Fruit fly (Drosophila melanogaster) ovary, adult (tissue): ENCODE results near the gene JMJD5.

ENCODE experiments used
- CG17801 ChIP-seq: fragments of 200-800 bp; optimal IDR thresholded peaks from 2 replicates; lab custom pipeline; 2019; ENCODE audit warnings: missing biosample characterization, mild to moderate bottlenecking, missing genetic modification characterization, moderate library complexity; ENCODE audit not compliant: partially characterized antibody

Gene JMJD5

DNA sequence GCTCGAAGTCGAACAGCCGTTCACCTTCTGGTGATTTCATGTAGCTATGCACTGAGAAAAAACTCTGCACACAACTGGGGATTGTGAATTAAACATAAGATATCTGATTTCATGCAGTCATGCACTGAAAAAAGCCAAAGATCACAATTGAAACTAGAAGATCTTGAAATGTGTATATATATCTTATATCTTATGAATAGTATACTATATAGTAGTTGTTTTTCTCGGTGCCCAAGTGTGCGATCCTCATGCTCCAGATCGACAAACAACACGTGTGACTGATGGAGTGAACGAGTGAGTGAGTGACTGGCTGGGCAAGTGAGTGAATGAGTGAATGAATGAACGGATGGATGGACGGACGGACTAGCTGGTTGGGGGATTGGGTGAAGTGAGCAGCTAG lies 19.2 kb downstream of the JMJD5 start:
- TF ChIP-seq CG17801 (GFP tag; lab: Kevin White, UChicago): no peak

DNA sequence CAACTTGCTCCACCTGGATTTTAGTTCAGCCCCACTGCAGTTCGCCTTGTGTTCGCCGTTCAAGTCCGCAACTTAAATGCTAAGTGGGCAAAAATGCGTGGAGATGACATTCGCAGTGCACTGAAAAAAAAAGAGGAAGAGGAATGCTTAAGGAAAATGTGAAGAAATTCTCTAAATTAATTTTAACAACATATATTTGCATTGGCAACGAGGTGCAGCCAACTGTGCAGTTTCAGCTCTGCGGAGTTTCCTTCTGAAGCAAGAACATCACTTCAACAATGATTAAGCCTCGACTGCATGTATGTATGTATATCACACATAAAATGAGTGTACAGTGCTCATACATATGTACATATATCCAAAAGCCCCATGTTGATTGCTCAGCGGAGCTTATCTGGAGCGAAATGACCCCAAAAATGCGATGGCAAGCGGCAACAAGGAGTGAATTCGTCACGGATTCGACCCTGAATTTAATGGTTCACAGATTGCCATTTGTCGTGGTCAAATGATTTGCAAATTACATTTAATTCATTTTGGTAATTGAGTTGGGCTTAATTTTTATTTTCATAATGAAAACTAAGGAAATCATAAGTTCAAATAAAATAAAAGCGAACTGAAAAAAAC lies 20.1 kb downstream of the JMJD5 start:
- no peak for TF ChIP-seq CG17801 (GFP tag; lab: Kevin White, UChicago)

DNA sequence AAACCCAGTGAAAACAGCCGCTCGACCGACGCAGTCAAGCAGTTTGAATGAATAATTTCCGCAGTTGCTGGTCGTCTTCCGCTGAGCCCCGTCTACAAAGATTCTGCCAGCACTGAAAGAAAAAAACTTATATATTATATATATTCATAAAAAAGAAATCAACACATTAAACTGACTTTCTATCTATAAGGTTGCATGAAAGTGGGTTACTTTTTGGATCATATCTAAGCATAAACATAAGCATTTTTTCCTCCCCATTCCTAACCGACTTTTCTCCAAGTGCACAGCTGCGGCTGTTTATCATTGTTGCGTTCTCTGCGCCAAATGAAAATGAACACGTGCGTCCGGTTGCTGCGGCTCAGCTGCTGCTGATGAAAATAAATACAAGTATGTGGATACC lies 20.8 kb downstream of the JMJD5 start:
- TF ChIP-seq CG17801 (GFP tag; lab: Kevin White, UChicago): peak; percentile 64

DNA sequence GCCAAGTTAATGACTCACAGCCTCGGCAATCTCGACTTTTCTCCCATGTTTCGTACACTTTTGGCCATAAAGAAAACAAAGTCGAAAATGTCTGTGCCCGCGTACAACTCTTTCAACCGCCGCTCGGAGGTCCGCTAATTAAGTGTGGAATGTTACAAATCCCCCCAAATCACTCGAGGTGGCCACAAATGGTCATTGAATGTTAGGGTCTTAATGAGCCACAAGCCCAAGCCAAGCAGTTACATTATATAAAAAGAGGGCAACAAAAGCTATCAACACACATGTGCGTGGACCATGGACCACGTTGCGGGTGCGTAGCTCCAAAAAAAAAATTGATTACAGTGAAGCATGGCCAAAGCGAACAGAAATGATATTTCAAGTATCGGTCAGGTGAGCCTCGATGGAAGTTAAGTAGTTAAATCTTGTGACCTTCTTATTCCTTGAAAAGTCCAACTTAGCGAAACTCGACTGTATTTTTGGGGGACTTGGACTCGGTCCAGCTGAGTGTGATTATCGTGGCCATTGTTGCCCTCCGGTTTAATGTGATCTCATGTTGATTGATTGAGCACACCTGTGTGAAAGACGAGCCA lies 21.8 kb downstream of the JMJD5 start:
- no peak for TF ChIP-seq CG17801 (GFP tag; lab: Kevin White, UChicago)

DNA sequence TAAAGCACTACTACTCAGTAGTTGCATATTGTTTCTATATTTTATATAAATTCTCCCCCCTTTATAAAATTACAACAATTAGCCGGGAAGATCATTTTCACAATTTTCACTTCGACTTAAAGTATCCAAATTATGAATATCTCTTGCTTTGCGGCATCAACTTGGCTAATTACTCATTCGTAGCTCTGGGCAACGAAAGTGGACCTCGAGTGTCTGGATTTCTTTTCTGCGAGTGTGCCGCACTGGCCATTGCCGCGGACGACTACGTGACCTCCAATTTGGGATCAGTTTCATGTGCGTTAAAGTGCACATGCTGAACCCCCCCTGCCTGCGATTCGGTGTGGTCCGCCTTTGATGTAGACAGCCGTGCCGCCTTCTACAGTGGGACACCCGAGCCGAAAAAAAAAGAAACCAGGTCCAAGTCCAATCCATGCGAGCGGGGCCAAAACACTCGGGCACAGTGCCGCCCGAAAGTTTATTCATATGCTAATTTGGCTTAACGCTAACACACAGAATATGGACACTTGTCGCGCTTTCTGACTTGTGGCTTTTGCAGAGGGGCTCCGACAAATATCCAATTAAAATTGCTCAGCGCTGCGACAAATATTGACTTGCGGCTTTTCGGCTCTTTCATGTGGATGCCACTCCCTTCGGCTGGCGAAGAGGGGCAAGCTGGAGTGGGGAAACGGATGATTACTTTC lies 22.6 kb downstream of the JMJD5 start:
- no peak for TF ChIP-seq CG17801 (GFP tag; lab: Kevin White, UChicago)

DNA sequence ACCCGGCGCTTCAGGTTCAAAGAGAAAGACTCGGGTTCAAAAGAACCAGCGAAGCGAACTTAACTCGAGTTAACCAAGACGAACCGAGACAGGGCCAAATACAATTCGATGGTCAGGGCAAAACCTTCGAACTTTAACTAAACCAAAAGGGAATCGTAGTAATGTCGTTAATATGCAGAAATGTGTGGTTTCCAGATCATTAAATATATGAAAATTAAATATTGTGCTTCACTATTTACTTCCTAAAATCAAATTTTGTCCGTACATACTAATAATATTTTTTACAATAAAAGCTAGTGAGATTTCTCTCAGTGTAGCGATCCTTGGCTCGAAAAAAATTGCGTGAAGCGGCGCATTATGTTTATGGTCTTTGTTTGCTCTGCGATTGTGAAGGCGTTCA lies 23.5 kb downstream of the JMJD5 start:
- no peak for TF ChIP-seq CG17801 (GFP tag; lab: Kevin White, UChicago)

DNA sequence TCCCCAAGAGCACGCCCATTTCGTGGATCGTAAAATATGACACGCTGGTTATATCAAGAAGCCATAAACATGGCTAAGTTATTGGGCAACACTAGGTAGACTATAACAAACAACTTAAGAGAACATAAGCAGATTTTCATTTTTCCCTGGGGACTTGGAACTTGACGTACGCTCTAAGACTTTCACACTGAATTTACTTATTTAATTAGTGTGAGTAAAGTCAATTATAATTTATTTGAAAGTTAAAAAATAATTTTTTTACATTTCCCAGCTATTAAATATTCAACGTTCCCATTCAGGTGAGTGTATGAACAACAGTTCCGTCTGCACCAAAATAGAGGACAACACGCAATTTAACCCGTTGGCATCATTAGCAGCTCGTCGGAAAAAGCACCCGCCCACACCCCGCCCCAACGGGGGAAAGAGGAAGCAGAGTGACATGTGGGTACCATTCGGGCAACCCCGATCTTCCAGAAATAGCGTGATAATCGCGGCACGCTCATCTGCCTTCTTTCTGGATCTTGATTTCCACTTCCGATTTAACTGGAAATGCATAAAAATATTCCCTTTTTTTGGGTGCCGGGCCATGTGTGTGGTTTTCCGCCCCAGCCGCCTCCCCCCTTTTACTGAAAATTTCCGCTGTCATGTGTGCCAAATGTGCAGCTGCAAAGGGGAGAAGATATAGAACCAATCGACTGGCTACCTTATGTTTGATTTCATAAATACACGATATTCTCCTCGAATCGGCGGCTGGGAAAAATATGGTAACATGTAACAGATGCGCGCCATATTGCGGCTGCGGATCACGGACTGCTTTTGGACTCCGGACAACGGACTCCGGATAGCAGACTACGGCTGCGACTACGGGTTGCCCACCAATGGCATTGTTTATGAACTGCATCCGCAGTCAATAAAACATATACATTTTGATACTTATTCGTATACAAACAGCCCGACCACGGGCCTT lies 25.6 kb downstream of the JMJD5 start:
- TF ChIP-seq CG17801 (GFP tag; lab: Kevin White, UChicago): no peak

DNA sequence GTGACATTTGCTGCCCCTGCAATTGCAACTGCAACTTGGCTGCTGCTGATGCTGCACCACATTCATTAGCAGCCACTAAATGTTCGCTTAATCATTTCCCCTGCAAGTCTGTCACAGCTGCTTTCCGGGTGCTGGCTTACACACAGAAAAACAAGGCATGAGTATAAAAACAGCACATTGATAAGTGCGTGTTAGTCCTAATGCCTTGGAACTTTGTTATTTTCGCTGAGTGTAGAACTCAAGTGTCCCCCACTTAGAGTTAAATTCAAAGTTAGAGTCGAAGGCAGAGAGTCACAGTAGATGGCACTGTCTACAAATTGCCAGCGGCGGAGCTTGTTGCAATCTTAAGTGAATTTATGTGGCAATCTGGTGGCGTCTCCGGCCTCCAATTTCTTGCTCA lies 27.2 kb downstream of the JMJD5 start:
- no peak for TF ChIP-seq CG17801 (GFP tag; lab: Kevin White, UChicago)

DNA sequence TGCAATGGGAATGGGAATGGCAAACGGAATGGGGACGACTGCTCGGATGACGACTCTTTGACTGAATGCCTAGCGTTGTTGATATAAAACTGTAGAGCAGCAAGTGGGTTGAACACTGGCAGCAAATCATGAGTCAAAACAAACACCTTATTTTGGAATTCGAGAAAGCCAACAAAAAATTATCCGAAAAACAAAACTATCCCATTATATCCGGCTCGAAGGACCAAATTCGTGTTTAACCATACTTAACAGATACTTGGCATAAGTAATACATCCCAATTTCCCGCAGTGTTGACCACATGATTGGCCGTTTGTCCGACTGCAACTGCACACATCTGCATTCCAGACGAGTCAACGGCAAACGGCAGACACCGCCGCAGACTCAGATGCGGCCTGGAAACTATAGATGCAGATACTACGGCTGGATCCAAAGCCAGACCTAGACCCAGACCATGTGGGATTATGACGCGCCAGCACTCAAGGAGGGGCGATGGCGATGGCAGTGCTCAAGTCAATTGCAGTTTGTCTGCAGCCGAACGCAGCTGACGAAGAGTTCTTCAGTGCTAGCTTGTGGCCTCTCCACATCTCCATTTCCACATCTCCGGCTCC lies 27.8 kb downstream of the JMJD5 start:
- no peak for TF ChIP-seq CG17801 (GFP tag; lab: Kevin White, UChicago)

DNA sequence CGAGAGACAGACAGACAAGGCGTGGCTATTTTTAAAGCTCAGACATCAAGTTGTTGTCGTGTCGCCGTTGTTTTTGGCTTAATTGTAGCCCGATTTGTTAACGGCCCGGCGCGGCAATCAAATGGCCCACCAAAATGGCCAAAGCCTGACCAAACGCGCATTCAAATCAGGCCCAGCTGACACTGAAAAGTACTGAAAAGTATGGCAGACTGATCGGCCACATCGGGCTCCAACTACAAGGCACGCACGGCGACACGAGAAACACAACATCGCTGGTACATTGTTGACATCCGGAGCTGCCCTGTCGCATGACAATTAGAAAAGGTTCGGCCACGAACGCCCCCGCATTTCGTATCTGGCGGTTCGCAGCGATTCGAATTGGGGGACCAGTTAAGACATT lies 29.3 kb downstream of the JMJD5 start:
- no peak for TF ChIP-seq CG17801 (GFP tag; lab: Kevin White, UChicago)

DNA sequence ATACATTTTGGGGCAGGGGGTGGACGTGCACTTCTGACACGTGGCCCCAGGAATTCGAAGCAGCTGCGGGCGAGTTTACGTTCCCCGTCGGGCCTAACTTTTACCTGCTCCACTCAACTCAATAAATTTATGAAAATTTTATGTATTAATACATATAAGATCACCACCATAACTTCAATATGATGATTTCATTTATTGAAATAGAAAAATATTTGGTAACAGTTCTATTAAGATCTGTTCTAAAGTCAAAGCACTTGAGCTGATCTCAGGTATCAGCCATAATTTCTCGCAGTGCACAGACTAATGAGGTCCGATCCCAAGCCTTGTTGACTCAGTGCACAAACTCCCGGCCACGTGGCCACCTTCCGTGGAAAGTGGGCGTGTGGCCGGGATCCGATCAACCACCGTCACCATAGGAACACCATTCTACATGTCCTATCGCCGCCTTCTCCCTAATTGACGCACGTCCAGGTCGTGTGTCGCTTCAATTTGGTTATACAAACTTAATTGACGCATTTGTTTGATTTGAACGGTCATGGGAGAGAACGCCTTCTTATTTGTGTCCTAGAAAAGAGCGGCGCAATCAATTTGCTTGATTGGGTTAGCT lies 31.0 kb downstream of the JMJD5 start:
- TF ChIP-seq CG17801 (GFP tag; lab: Kevin White, UChicago): no peak

DNA sequence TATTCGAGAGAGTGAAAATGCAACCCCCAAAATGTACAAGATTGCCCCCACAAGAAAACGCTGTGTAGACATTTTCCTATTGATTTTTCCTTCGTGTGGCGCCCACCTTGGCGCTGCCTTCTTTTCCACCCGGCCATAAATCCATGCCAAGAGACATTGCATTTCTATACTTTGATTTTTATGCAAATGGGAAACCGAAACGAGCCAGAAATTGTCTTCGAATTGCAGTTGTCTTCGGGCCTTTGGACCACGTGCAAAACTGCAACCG lies 31.7 kb downstream of the JMJD5 start:
- TF ChIP-seq CG17801 (GFP tag; lab: Kevin White, UChicago): no peak

DNA sequence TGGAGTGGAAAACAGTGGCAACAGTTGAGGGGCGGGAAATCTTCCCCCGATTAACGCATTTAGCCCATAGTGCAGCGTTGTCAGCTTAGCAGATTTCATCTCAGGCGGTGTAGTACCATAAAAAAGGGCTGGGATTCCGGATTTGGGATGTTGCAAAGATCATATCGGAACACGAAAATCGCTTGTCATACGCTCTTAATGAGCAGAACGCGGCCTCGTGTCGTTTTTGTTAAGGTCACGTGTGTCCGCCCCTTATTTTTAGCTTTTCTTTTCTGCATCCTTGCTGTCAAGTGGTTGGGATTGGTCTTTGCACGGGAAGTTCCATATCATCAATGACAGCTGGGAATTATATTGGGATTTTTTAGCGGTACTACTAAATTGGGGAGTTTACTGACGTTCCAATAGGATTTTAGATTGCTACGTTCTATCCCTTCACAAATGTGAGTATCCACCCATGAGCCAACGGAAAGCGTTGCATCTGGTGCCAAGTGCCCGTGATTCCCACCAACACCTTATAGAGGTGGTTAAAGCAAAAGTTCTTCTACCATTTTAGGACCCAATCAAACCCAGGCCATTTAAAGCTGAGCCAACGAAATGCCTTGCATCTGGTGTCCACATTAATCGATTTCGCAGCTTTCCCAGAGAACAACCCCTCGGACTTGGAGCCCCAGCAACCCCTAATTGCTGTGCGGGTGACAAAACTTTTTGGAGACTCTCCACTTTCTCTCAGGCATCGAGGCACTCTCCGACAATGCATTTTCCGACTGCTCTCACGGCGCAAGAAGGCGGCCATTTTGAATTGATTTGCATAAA lies 32.2 kb downstream of the JMJD5 start:
- no peak for TF ChIP-seq CG17801 (GFP tag; lab: Kevin White, UChicago)

DNA sequence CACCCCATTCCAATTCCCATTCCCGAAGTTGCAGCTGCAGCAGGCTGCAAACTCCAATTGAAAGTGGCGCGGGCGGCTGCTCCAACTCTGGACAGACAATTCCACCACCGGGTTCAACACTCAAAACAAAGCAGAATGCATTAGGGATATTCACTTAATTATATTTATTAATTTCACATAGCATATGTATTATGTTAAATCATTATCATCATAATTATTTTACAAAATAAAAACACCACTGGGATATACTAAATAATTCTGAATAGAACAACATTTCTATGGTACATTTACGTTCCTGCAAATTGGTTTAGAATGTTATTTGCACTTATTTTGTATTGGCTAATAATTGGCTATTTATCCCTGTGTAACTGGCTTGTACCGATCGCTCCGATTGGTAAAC lies 33.7 kb downstream of the JMJD5 start:
- no peak for TF ChIP-seq CG17801 (GFP tag; lab: Kevin White, UChicago)
